Fruit fly (Drosophila melanogaster): Measurements from ENCODE around the gene eater.

eater gene

dm6 chr3R:27135692-27136641, 36.5 kb upstream of the eater start (continued):
- TF ChIP-seq sd (tag; optimal IDR thresholded peaks at IDR 0.05) (no peak), crc (GFP tag; optimal IDR thresholded peaks at IDR 0.05) (peak; percentile 32), CG4360 (GFP tag; IDR thresholded peaks at IDR 0.05) (peak; percentile 60), CG17385 (GFP tag; optimal IDR thresholded peaks at IDR 0.05) (peak; percentile 54), CG6813 (GFP tag; optimal IDR thresholded peaks at IDR 0.05) (peak; percentile 88), Aef1 (GFP tag; IDR thresholded peaks at IDR 0.05) (no peak), org-1 (GFP tag; optimal IDR thresholded peaks at IDR 0.05) (peak; percentile 77), CG1024 (GFP tag; IDR thresholded peaks at IDR 0.05) (peak; percentile 61), CG2202 (tag; optimal IDR thresholded peaks at IDR 0.05) (peak; percentile 87), grn (GFP tag; optimal IDR thresholded peaks at IDR 0.05) (peak; percentile 71), Rx (GFP tag; IDR thresholded peaks at IDR 0.05) (no peak), CG2120 (GFP tag; optimal IDR thresholded peaks at IDR 0.05) (no peak), so (GFP tag; IDR thresholded peaks at IDR 0.05) (peak; percentile 66; the same call in 2 of the 3 replicates), CG9215 (GFP tag; IDR thresholded peaks at IDR 0.05) (no peak), Six4 (GFP tag; optimal IDR thresholded peaks at IDR 0.05) (peak; percentile 51), D19A (tag; optimal IDR thresholded peaks at IDR 0.05) (peak; percentile 69), Tbp (GFP tag; optimal IDR thresholded peaks at IDR 0.05) (no peak), CG6791 (GFP tag; IDR thresholded peaks at IDR 0.05; ENCODE audit: partially characterized antibody) (no peak), zfh1 (GFP tag; IDR thresholded peaks at IDR 0.05) (peak; percentile 84), pzg (GFP tag; optimal IDR thresholded peaks at IDR 0.05) (no peak), maf-S (GFP tag; optimal IDR thresholded peaks at IDR 0.05) (peak; percentile 13), CG4424 (GFP tag; optimal IDR thresholded peaks at IDR 0.05) (peak; percentile 47), stc (GFP tag; IDR thresholded peaks at IDR 0.05) (peak; percentile 71; the same call in 1 of the 2 replicates), CG12299 (tag; optimal IDR thresholded peaks at IDR 0.05) (peak; percentile 51), jing (GFP tag; optimal IDR thresholded peaks at IDR 0.05) (peak; percentile 40), dm (GFP tag; optimal IDR thresholded peaks at IDR 0.05) (peak; percentile 44), CG7987 (GFP tag; optimal IDR thresholded peaks at IDR 0.05) (peak; percentile 80), Poxn (GFP tag; IDR thresholded peaks at IDR 0.05) (no peak), Dip3 (GFP tag; optimal IDR thresholded peaks at IDR 0.05) (no peak), dpn (GFP tag; optimal IDR thresholded peaks at IDR 0.05) (peak in 1 of 2 experiments; percentile 54), CG11504 (tag; optimal IDR thresholded peaks at IDR 0.05) (peak; percentile 53), CG34224 (GFP tag; IDR thresholded peaks at IDR 0.05; ENCODE audit: partially characterized antibody) (no peak), CG18619 (GFP tag; optimal IDR thresholded peaks at IDR 0.05) (peak; percentile 62), CG31441 (GFP tag; IDR thresholded peaks at IDR 0.05) (peak; percentile 56), CG18011 (GFP tag; optimal IDR thresholded peaks at IDR 0.05) (peak; percentile 8), sqz (GFP tag; optimal IDR thresholded peaks at IDR 0.05) (peak; percentile 71), Elba2 (GFP tag; optimal IDR thresholded peaks at IDR 0.05) (no peak), CG4730 (GFP tag; IDR thresholded peaks at IDR 0.05) (0 out of 2 replicates have a peak, but pooled peaks have one; percentile 9), CG32772 (GFP tag; IDR thresholded peaks at IDR 0.05) (0 out of 2 replicates have a peak, but pooled peaks have one; percentile 32), hth (optimal IDR thresholded peaks at IDR 0.05) (no peak), fd102C (GFP tag; optimal IDR thresholded peaks at IDR 0.05) (peak; percentile 94), CG13624 (GFP tag; optimal IDR thresholded peaks at IDR 0.05) (peak; percentile 30), nmo (GFP tag; optimal IDR thresholded peaks at IDR 0.05) (peak; percentile 27), Hmx (GFP tag; optimal IDR thresholded peaks at IDR 0.05) (no peak), CG31388 (GFP tag; optimal IDR thresholded peaks at IDR 0.05) (no peak), dmrt99B (tag; optimal IDR thresholded peaks at IDR 0.05) (peak; percentile 73), dmrt11E (tag; optimal IDR thresholded peaks at IDR 0.05) (peak; percentile 85), crol (GFP tag; IDR thresholded peaks at IDR 0.05) (no peak), sens-2 (GFP tag; IDR thresholded peaks at IDR 0.05) (peak; percentile 49; the same call in 1 of the 2 replicates)
